Worm (Caenorhabditis elegans) whole organism, L4/young adult: Measurements from ENCODE around the gene cdc-14.

Experiments used
- W03F9.2 ChIP-seq: fragments of 150-350 bp; optimal IDR thresholded peaks from 2 replicates; lab custom pipeline; 2014; ENCODE audit warnings: missing biosample characterization, missing genetic modification characterization
- dao-5 ChIP-seq: sonication (generic microtip); optimal IDR thresholded peaks from 2 replicates; lab custom pipeline; 2016; ENCODE audit warnings: missing genotype, missing genetic modification characterization, moderate library complexity, missing compliant biosample characterization
- him-1 ChIP-seq: sonication (generic microtip); optimal IDR thresholded peaks from 2 replicates; lab custom pipeline; 2016; ENCODE audit warnings: missing genotype, missing genetic modification reagents, missing genetic modification characterization, missing compliant biosample characterization

DNA sequence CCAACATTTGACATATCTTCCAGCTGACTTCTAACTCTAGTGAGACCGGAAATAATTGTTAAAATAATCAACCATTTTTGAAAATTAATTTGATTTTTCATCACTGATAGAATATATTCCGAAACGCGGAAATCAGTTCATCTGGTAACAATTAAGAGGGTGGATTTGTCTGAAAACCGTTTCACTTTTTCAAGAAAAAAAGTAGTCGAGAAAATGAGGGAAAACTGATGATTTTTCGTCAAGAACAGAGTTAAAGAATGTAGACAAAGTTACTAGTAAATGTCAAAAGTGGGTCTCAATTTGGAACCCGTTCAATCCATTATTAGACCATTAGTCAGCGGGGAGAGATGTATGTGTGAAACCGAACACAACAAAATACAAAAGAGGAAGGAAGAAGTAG is 10.0 kb upstream of the cdc-14 start, which contains the start of gene C17G10.6:
- no peak for TF ChIP-seq him-1 (tag; lab: Kevin White, UChicago)
- TF ChIP-seq W03F9.2 (tag; lab: Kevin White, UChicago): no peak
- no peak for TF ChIP-seq dao-5 (tag; lab: Kevin White, UChicago)
